Fruit fly (Drosophila melanogaster) whole organism, embryonic: Measurements from ENCODE around the gene RpS17.

Experiments used
- Adf1 ChIP-seq: fragments of 200-800 bp; sonication (Bioruptor generic); IDR thresholded peaks from 2 replicates; pipeline ENCODE4 v1.3.6; 2022; ENCODE audit warnings: missing biosample characterization, missing genetic modification characterization
- Bgb ChIP-seq: fragments of 200-800 bp; sonication (Bioruptor generic); IDR thresholded peaks from 2 replicates; pipeline ENCODE4 v1.3.6; 2022; ENCODE audit warnings: missing biosample characterization, missing genetic modification characterization; ENCODE audit not compliant: partially characterized antibody
- CG10543 ChIP-seq: fragments of 200-800 bp; sonication (Bioruptor generic); optimal IDR thresholded peaks from 3 replicates; lab custom pipeline; 2017; ENCODE audit warnings: missing biosample characterization, mild to moderate bottlenecking, missing genetic modification characterization, moderate library complexity
- CG12071 ChIP-seq: fragments of 200-800 bp; sonication (Bioruptor generic); optimal IDR thresholded peaks from 3 replicates; lab custom pipeline; 2018; ENCODE audit warnings: missing biosample characterization, mild to moderate bottlenecking, missing genetic modification characterization
- CG13894 ChIP-seq: fragments of 200-800 bp; sonication (Bioruptor generic); optimal IDR thresholded peaks from 3 replicates; lab custom pipeline; 2018; ENCODE audit warnings: missing biosample characterization, mild to moderate bottlenecking, missing genetic modification characterization, moderate library complexity
- CG14014 ChIP-seq: fragments of 200-800 bp; sonication (Bioruptor generic); IDR thresholded peaks from 2 replicates; pipeline ENCODE4 v1.3.6; 2022; ENCODE audit warnings: missing biosample characterization, missing genetic modification characterization
- CG14441 ChIP-seq: fragments of 200-800 bp; sonication (Bioruptor generic); IDR thresholded peaks from 2 replicates; pipeline ENCODE4 v1.3.6; 2022; ENCODE audit warnings: missing biosample characterization, missing genetic modification characterization
- CG1529 ChIP-seq: fragments of 200-800 bp; sonication (Bioruptor generic); optimal IDR thresholded peaks from 3 replicates; lab custom pipeline; 2018; ENCODE audit warnings: missing biosample characterization, missing genetic modification characterization
- CG17568 ChIP-seq: fragments of 200-800 bp; sonication (Bioruptor generic); optimal IDR thresholded peaks from 2 replicates; lab custom pipeline; 2018; ENCODE audit warnings: missing biosample characterization, mild to moderate bottlenecking, missing genetic modification characterization, moderate library complexity
- CG18599 ChIP-seq: fragments of 200-800 bp; sonication (Bioruptor generic); optimal IDR thresholded peaks from 3 replicates; lab custom pipeline; 2017; ENCODE audit warnings: missing biosample characterization, missing genetic modification characterization, mild to moderate bottlenecking, moderate library complexity, missing genetic modification reagents
- CG18764 ChIP-seq: fragments of 200-800 bp; sonication (Bioruptor generic); optimal IDR thresholded peaks from 3 replicates; lab custom pipeline; 2016; ENCODE audit warnings: missing biosample characterization, missing genetic modification characterization
- CG31224 ChIP-seq: fragments of 200-800 bp; sonication (Bioruptor generic); IDR thresholded peaks from 2 replicates; pipeline ENCODE4 v1.3.6; 2022; ENCODE audit warnings: missing biosample characterization, missing genetic modification characterization
- CG32772 ChIP-seq: fragments of 200-800 bp; sonication (Bioruptor generic); IDR thresholded peaks from 2 replicates; pipeline ENCODE4 v1.3.6; 2022; ENCODE audit warnings: missing biosample characterization, missing genetic modification characterization
- CG34422 ChIP-seq: fragments of 200-800 bp; sonication (Bioruptor generic); IDR thresholded peaks from 3 replicates; pipeline ENCODE4 v1.3.6; 2022; ENCODE audit warnings: missing biosample characterization, missing genetic modification characterization
- CG3847 ChIP-seq: fragments of 200-800 bp; sonication (Bioruptor generic); IDR thresholded peaks from 2 replicates; pipeline ENCODE4 v1.3.6; 2022; ENCODE audit warnings: missing biosample characterization, missing genetic modification characterization
- CG4360 ChIP-seq: fragments of 200-800 bp; sonication (Bioruptor generic); IDR thresholded peaks from 2 replicates; pipeline ENCODE4 v1.3.6; 2022; ENCODE audit warnings: missing biosample characterization, missing genetic modification characterization
- CG4424 ChIP-seq: fragments of 200-800 bp; sonication (Bioruptor generic); optimal IDR thresholded peaks from 3 replicates; lab custom pipeline; 2016; ENCODE audit warnings: missing biosample characterization, missing genetic modification characterization
- CG5953 ChIP-seq: fragments of 200-800 bp; sonication (Bioruptor generic); IDR thresholded peaks from 2 replicates; pipeline ENCODE4 v1.3.6; 2022; ENCODE audit warnings: missing biosample characterization, missing genetic modification characterization
- CG6254 ChIP-seq: fragments of 200-800 bp; sonication (Bioruptor generic); optimal IDR thresholded peaks from 3 replicates; lab custom pipeline; 2017; ENCODE audit warnings: mild to moderate bottlenecking, missing biosample characterization, missing genetic modification reagents, missing genetic modification characterization
- CG6689 ChIP-seq: fragments of 200-800 bp; sonication (Bioruptor generic); IDR thresholded peaks from 2 replicates; pipeline ENCODE4 v1.3.6; 2022; ENCODE audit warnings: missing biosample characterization, missing genetic modification characterization
- Elba2 ChIP-seq: fragments of 200-800 bp; sonication (Bioruptor generic); optimal IDR thresholded peaks from 3 replicates; lab custom pipeline; 2016; ENCODE audit warnings: missing biosample characterization, missing genetic modification characterization
- H15 ChIP-seq: fragments of 200-800 bp; sonication (Bioruptor generic); IDR thresholded peaks from 3 replicates; pipeline ENCODE4 v1.3.6; 2022; ENCODE audit warnings: missing biosample characterization, missing genetic modification characterization
- H2.0 ChIP-seq: fragments of 200-800 bp; sonication (Bioruptor generic); IDR thresholded peaks from 2 replicates; pipeline ENCODE4 v1.3.6; 2022; ENCODE audit warnings: missing biosample characterization, missing genetic modification characterization
- HmgD ChIP-seq: fragments of 200-800 bp; sonication (Bioruptor generic); optimal IDR thresholded peaks from 3 replicates; lab custom pipeline; 2016; ENCODE audit warnings: missing biosample characterization, missing genetic modification characterization
- Nf-YC ChIP-seq: fragments of 200-800 bp; optimal IDR thresholded peaks from 3 replicates; lab custom pipeline; 2019; ENCODE audit warnings: missing biosample characterization, mild to moderate bottlenecking, missing genetic modification characterization, moderate library complexity
- Sry-δ ChIP-seq: fragments of 200-800 bp; sonication (Bioruptor generic); optimal IDR thresholded peaks from 2 replicates; lab custom pipeline; 2016; ENCODE audit warnings: missing biosample characterization, missing genetic modification characterization
- ash1 ChIP-seq: fragments of 200-800 bp; sonication (Bioruptor generic); optimal IDR thresholded peaks from 2 replicates; lab custom pipeline; 2018; ENCODE audit warnings: missing biosample characterization, mild to moderate bottlenecking, missing genetic modification characterization
- bcd ChIP-seq: fragments of 200-800 bp; sonication (Bioruptor generic); optimal IDR thresholded peaks from 2 replicates; lab custom pipeline; 2017; ENCODE audit warnings: missing biosample characterization, mild to moderate bottlenecking, missing genetic modification characterization
- bsh ChIP-seq, 2 experiments: fragments of 200-800 bp; sonication (Bioruptor generic); optimal IDR thresholded peaks; 2 replicates each; lab custom pipeline; 2017 to 2018; ENCODE audit warnings: mild to moderate bottlenecking in 2 of 2, missing biosample characterization in 2 of 2, missing genetic modification characterization in 2 of 2, moderate library complexity in 1 of 2
- cad ChIP-seq: fragments of >200 bp; optimal IDR thresholded peaks from 2 replicates; lab custom pipeline; 2017; ENCODE audit warnings: missing biosample characterization, missing genetic modification characterization
- cg ChIP-seq: fragments of 200-800 bp; sonication (Bioruptor generic); optimal IDR thresholded peaks from 3 replicates; lab custom pipeline; 2019; ENCODE audit warnings: missing biosample characterization, mild to moderate bottlenecking, missing genetic modification characterization, moderate library complexity
- chinmo ChIP-seq: fragments of 200-800 bp; sonication (Bioruptor generic); IDR thresholded peaks from 4 replicates; pipeline ENCODE4 v1.3.6; 2022; ENCODE audit warnings: missing biosample characterization, missing genetic modification characterization; ENCODE audit not compliant: partially characterized antibody
- crol ChIP-seq: fragments of 200-800 bp; sonication (Bioruptor generic); IDR thresholded peaks from 2 replicates; pipeline ENCODE4 v1.3.6; 2022; ENCODE audit warnings: missing biosample characterization, missing genetic modification characterization
- dati ChIP-seq: fragments of 200-800 bp; sonication (Bioruptor generic); IDR thresholded peaks from 2 replicates; pipeline ENCODE4 v1.3.6; 2022; ENCODE audit warnings: missing biosample characterization, missing genetic modification characterization
- hbn ChIP-seq: fragments of 200-800 bp; sonication (Bioruptor generic); IDR thresholded peaks from 2 replicates; pipeline ENCODE4 v1.3.6; 2022; ENCODE audit warnings: missing biosample characterization, missing genetic modification characterization; ENCODE audit not compliant: partially characterized antibody
- mirr ChIP-seq: fragments of 200-800 bp; sonication (Bioruptor generic); optimal IDR thresholded peaks from 3 replicates; lab custom pipeline; 2018; ENCODE audit warnings: missing biosample characterization, mild to moderate bottlenecking, missing genetic modification characterization
- mld ChIP-seq: fragments of 200-800 bp; sonication (Bioruptor generic); IDR thresholded peaks from 3 replicates; pipeline ENCODE4 v1.3.6; 2022; ENCODE audit warnings: missing biosample characterization, missing genetic modification characterization; ENCODE audit not compliant: partially characterized antibody
- nom ChIP-seq: fragments of 200-800 bp; sonication (Bioruptor generic); optimal IDR thresholded peaks from 2 replicates; lab custom pipeline; 2017; ENCODE audit warnings: missing biosample characterization, missing genetic modification characterization, mild to moderate bottlenecking, moderate library complexity, missing genetic modification reagents
- oc ChIP-seq: fragments of 200-800 bp; sonication (Bioruptor generic); optimal IDR thresholded peaks from 2 replicates; lab custom pipeline; 2018; ENCODE audit warnings: missing biosample characterization, mild to moderate bottlenecking, missing genetic modification characterization, moderate library complexity
- onecut ChIP-seq: fragments of 200-800 bp; sonication (Bioruptor generic); IDR thresholded peaks from 2 replicates; pipeline ENCODE4 v1.3.6; 2022; ENCODE audit warnings: missing biosample characterization, missing genetic modification characterization
- phol ChIP-seq: fragments of 200-800 bp; sonication (Bioruptor generic); optimal IDR thresholded peaks from 3 replicates; lab custom pipeline; 2018; ENCODE audit warnings: missing biosample characterization, mild to moderate bottlenecking, missing genetic modification characterization, moderate library complexity
- row ChIP-seq: fragments of 200-800 bp; sonication (Bioruptor generic); IDR thresholded peaks from 3 replicates; pipeline ENCODE4 v1.3.6; 2022; ENCODE audit warnings: missing biosample characterization, missing genetic modification characterization
- schlank ChIP-seq: fragments of 200-800 bp; sonication (Bioruptor generic); optimal IDR thresholded peaks from 2 replicates; lab custom pipeline; 2018; ENCODE audit warnings: missing biosample characterization, mild to moderate bottlenecking, missing genetic modification characterization
- sd ChIP-seq: fragments of 200-800 bp; sonication (Bioruptor generic); optimal IDR thresholded peaks from 3 replicates; lab custom pipeline; 2018; ENCODE audit warnings: missing biosample characterization, mild to moderate bottlenecking, missing genetic modification characterization, moderate library complexity
- sisA ChIP-seq: fragments of 200-800 bp; sonication (Bioruptor generic); IDR thresholded peaks from 2 replicates; pipeline ENCODE4 v1.3.6; 2022; ENCODE audit warnings: missing biosample characterization, missing genetic modification characterization
- sna ChIP-seq: fragments of 200-800 bp; sonication (Bioruptor generic); IDR thresholded peaks from 2 replicates; pipeline ENCODE4 v1.3.6; 2022; ENCODE audit warnings: missing biosample characterization, missing genetic modification characterization; ENCODE audit not compliant: partially characterized antibody

Gene RpS17

dm6 chr3L:9465652-9466244, 36.1 kb upstream of the RpS17 start (continued):
- TF ChIP-seq HmgD (GFP tag; lab: Kevin White, UChicago), result no peak
- peak; percentile 22 for TF ChIP-seq Nf-YC
- peak; percentile 15; the same call in 1 of the 2 replicates for TF ChIP-seq onecut
- TF ChIP-seq sd (tag; lab: Kevin White, UChicago), result peak; percentile 51
- TF ChIP-seq CG17568, result no peak
- no peak for TF ChIP-seq Bgb (GFP tag; lab: Robert Waterston, UW)
- peak; percentile 6 for TF ChIP-seq oc (tag; lab: Kevin White, UChicago)
- no peak for TF ChIP-seq CG1529 (GFP tag; lab: Kevin White, UChicago)
- no peak for TF ChIP-seq sisA (GFP tag; lab: Robert Waterston, UW)
- TF ChIP-seq CG12071 (GFP tag; lab: Kevin White, UChicago), result peak; percentile 22
- peak; percentile 91 for TF ChIP-seq crol (GFP tag; lab: Robert Waterston, UW)
- no peak for TF ChIP-seq CG34422 (GFP tag; lab: Robert Waterston, UW)
- no peak for TF ChIP-seq CG6254
- no peak; the same call in 2 of the 3 replicates for TF ChIP-seq H15 (GFP tag; lab: Robert Waterston, UW)
- peak; percentile 50 for TF ChIP-seq CG10543 (GFP tag; lab: Kevin White, UChicago)
- TF ChIP-seq phol (tag; lab: Kevin White, UChicago), result peak; percentile 5
- no peak for TF ChIP-seq bcd
- no peak for TF ChIP-seq CG14014 (GFP tag; lab: Robert Waterston, UW)
- no peak for TF ChIP-seq CG32772 (GFP tag; lab: Robert Waterston, UW)
- no peak for TF ChIP-seq dati (GFP tag; lab: Robert Waterston, UW)
- TF ChIP-seq CG14441 (GFP tag; lab: Robert Waterston, UW), result no peak
- TF ChIP-seq CG5953 (GFP tag; lab: Robert Waterston, UW), result no peak
- no peak for TF ChIP-seq CG6689 (GFP tag; lab: Robert Waterston, UW)
- TF ChIP-seq CG3847, result 0 out of 2 replicates have a peak, but pooled peaks have one; percentile 17
- TF ChIP-seq CG13894 (tag; lab: Kevin White, UChicago), result peak; percentile 49
- TF ChIP-seq mirr (GFP tag; lab: Kevin White, UChicago), result peak; percentile 70
- peak; percentile 51; the same call in 1 of the 2 replicates for TF ChIP-seq Adf1 (GFP tag; lab: Robert Waterston, UW)
- no peak for TF ChIP-seq mld (GFP tag; lab: Robert Waterston, UW)
- peak; percentile 23; the same call in 1 of the 2 replicates for TF ChIP-seq hbn (GFP tag; lab: Robert Waterston, UW)
- peak; percentile 75 for TF ChIP-seq CG4360 (GFP tag; lab: Robert Waterston, UW)
- peak; percentile 16 for TF ChIP-seq CG18599 (GFP tag; lab: Kevin White, UChicago)
- TF ChIP-seq schlank, result no peak
- no peak for TF ChIP-seq CG4424 (GFP tag; lab: Kevin White, UChicago)
- TF ChIP-seq H2.0, result no peak
- no peak for TF ChIP-seq sna (GFP tag; lab: Robert Waterston, UW)
- TF ChIP-seq row (GFP tag; lab: Robert Waterston, UW), result peak; percentile 13; the same call in 1 of the 3 replicates
- no peak for TF ChIP-seq CG31224 (GFP tag; lab: Robert Waterston, UW)
- TF ChIP-seq cad (GFP tag; lab: Kevin White, UChicago), result no peak

- peak in 1 of 2 experiments; percentile 20 for TF ChIP-seq bsh (GFP tag; optimal IDR thresholded peaks at IDR 0.05; lab: Kevin White, UChicago)
- no peak for TF ChIP-seq Sry-δ (GFP tag; lab: Kevin White, UChicago)
- TF ChIP-seq CG4360 (GFP tag; lab: Robert Waterston, UW), result peak; percentile 69
- TF ChIP-seq nom (GFP tag; lab: Kevin White, UChicago), result peak; percentile 92
- TF ChIP-seq Elba2 (GFP tag; lab: Kevin White, UChicago), result peak; percentile 49
- TF ChIP-seq cg (GFP tag; lab: Kevin White, UChicago), result peak; percentile 86
- TF ChIP-seq chinmo (GFP tag; lab: Robert Waterston, UW), result 0 out of 4 replicates have a peak, but pooled peaks have one; percentile 49
- TF ChIP-seq CG18764 (GFP tag; lab: Kevin White, UChicago), result no peak
- TF ChIP-seq ash1 (GFP tag; lab: Kevin White, UChicago), result no peak
Observed at dm6 chr3L:9462794-9463193, 33.2 kb upstream of the RpS17 start.
